Worm (Caenorhabditis elegans): ENCODE data around the gene F32D8.8.

Gene F32D8.8

DNA sequence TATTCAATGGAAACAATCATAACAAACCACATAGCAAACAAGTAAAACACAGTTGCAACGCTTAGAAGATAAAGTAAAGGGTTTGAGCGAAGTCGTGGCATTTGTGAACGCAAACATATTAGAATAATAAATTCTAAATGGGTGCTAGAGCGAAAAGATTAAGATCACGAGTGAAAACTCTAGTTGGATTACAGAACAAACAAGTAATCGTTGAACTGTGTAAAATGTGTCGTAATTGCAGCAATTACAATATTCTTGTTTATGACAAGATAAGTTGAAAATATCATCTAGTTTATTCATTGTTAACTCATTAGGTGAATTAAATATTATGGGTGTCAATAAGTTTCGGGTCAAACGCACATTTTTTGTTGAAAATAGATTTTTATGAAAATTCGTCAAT, at the start of gene F32D8.8:
F32D8.8 (minus strand) TSS at position 101 of the 400 bp plus-strand sequence.
- TF ChIP-seq dao-5 (tag; optimal IDR thresholded peaks at IDR 0.05) (no peak), him-1 (tag; optimal IDR thresholded peaks at IDR 0.05) (no peak), W03F9.2 (tag; optimal IDR thresholded peaks at IDR 0.05) (no peak)

DNA sequence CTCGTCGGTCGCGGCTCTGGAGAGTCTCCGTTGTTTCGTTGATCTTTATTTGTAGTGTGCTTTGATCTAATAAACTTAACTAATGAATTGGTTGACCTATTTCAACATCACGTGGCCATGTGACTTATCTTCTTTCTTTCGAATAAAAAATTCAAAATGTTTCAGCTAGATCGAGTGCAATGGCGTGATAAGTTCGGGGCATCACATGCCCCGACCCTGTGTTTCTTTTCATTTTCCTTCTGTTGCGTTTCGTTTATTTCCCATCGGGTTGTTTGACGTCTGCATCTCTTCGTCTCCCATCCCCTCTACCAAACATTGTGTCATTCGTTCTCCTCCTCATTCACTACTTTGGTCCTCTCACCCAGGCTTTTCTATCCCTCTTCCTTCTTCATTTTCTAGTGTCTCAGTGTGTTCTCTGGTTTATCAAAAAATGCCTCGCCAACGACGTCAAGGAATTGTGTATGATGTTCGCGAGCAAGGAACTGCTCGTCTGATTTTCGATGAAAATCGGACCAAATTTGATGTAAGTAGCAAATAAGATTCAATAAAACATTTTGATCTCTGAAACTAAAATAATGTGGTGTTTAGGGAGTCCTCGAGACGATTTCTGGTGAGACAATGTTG, 49.2 kb upstream of the F32D8.8 start, which contains the start of gene F17C11.4:
F17C11.4 (plus strand) TSS at position 206 of the 624 bp plus-strand sequence.
- no peak for TF ChIP-seq him-1 (tag; optimal IDR thresholded peaks at IDR 0.05)
- no peak for TF ChIP-seq dao-5 (tag; optimal IDR thresholded peaks at IDR 0.05)
- TF ChIP-seq W03F9.2 (tag; optimal IDR thresholded peaks at IDR 0.05) = peak; percentile 62

DNA sequence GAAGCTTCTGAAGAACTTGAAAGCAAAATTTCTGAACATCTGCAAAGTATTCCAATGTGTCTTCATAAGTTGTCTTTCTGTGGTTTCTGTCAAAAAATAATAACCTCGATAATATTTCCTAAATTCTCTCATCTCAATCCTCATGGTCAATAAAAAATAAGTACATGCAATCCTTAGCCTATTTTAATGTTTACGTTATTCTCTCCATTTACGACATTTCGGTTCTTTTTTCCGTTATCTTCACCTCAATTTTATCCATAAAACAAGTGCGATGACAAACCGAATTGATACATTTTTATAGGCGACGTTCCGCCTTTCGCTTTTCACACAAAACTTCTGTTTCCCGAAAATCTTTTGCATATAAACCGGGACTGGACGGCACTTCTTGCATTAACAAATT, 46.9 kb upstream of the F32D8.8 start, which contains the start of gene col-153:
col-153 (plus strand) TSS at position 301 of the 400 bp plus-strand sequence.
- TF ChIP-seq him-1 (tag; optimal IDR thresholded peaks at IDR 0.05) (no peak), W03F9.2 (tag; optimal IDR thresholded peaks at IDR 0.05) (no peak), dao-5 (tag; optimal IDR thresholded peaks at IDR 0.05) (no peak)

DNA sequence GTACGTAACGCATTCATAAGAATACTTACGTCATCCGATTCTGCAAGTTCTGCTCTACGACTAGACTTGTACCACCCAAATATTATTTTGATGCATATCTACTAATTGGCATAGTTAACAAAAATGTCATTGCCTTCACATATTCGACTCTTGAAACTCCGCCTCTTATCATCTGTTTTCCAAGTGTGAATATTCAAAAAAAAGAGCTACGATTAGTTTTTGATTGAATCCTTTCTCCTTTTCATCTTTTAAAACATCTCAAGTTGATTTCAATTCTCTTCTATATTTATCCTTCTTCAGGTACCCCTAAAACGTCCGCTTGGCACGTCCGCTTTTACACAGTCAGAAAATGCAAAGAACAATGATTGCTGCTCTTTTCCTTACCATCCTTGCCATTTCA, 45.3 kb upstream of the F32D8.8 start, which contains the start of gene F17C11.2:
F17C11.2 (plus strand) TSS at position 301 of the 400 bp plus-strand sequence.
- no peak for TF ChIP-seq dao-5 (tag; optimal IDR thresholded peaks at IDR 0.05)
- TF ChIP-seq W03F9.2 (tag; optimal IDR thresholded peaks at IDR 0.05) = no peak
- no peak for TF ChIP-seq him-1 (tag; optimal IDR thresholded peaks at IDR 0.05)

DNA sequence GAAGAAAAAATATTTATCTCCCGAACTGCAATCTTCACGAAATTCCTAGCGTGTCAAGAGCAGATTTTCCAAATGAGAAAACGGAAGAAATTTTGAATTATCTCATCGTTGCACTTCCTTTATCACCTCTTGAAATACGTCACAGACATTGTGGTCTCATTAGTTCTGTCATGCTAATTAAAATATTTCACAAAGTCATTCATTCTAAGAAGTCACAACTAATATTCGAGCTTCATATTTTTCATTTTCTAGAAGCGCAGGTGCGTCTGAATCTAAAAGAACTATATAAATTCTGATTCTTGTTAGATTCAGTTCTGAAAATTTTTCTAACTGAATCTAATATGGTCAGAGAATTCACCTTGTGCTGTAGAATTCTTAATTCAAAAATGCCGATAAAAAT, 44.6 kb upstream of the F32D8.8 start:
- TF ChIP-seq W03F9.2 (tag; optimal IDR thresholded peaks at IDR 0.05) = no peak
- TF ChIP-seq dao-5 (tag; optimal IDR thresholded peaks at IDR 0.05) = no peak
- TF ChIP-seq him-1 (tag; optimal IDR thresholded peaks at IDR 0.05) = no peak

DNA sequence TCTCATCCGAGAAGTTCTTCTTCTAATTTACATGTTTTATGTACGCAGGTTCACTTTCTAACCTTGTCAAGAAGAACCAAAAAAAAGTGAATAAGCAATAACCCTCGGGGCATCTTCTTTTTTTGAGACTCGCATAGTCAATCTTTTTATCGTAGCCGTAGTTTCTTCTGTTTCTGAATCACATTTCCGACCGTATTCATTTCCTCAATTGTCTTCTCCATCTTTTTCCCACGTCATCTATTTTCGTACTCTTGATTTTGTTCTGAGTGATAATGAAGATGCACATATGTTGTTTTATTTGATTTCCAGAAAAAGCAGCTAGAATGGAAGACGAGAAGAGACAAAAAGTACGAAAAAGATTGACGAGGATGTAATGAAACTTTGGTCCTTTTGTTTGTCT, 42.3 kb upstream of the F32D8.8 start:
- TF ChIP-seq dao-5 (tag; optimal IDR thresholded peaks at IDR 0.05) = no peak
- no peak for TF ChIP-seq W03F9.2 (tag; optimal IDR thresholded peaks at IDR 0.05)
- no peak for TF ChIP-seq him-1 (tag; optimal IDR thresholded peaks at IDR 0.05)

DNA sequence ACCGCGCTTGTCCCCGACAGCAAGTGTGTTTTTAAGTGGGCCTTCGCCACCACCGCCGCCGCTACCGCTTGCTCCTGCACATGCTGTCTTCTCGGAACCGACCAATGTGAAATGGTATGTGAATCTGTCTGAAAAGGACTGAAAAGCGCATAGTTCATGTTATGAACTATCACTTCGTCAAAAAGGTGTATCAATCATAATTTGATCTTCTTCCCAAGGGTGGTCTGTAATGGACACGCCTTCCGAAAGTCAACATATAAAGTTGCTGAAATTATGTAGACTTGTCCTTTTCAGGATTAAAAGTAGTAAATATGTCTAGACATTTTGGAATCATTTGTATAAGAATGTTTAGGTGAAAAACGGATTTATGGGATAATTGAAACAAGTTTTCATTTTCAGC, 39.6 kb upstream of the F32D8.8 start, which contains the start of gene zip-9:
zip-9 (plus strand) TSS at position 301 of the 400 bp plus-strand sequence.
- no peak for TF ChIP-seq him-1 (tag; optimal IDR thresholded peaks at IDR 0.05)
- no peak for TF ChIP-seq W03F9.2 (tag; optimal IDR thresholded peaks at IDR 0.05)
- TF ChIP-seq dao-5 (tag; optimal IDR thresholded peaks at IDR 0.05) = no peak

DNA sequence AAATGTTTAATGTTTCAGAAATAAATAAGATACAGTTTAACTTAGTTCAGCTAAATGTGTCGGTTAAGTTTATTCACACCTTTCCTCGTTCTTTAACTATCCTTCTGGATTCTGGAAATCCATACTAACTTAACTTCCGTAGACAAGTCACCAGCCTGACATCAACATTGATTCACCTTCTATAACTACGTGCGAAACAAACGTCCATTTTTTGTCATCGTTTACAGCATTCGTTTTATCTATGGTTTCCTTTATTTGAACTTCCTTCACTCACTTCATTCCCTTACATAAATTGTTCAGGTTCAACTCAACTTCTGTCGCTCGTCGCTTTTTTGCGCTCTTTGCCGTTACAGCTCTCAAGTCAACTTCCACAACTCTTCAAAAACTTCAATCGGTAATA, 38.6 kb upstream of the F32D8.8 start, which contains the start of gene F17C11.26:
F17C11.26 (plus strand) TSS at position 301 of the 400 bp plus-strand sequence.
- no peak for TF ChIP-seq him-1 (tag; optimal IDR thresholded peaks at IDR 0.05)
- no peak for TF ChIP-seq W03F9.2 (tag; optimal IDR thresholded peaks at IDR 0.05)
- no peak for TF ChIP-seq dao-5 (tag; optimal IDR thresholded peaks at IDR 0.05)

DNA sequence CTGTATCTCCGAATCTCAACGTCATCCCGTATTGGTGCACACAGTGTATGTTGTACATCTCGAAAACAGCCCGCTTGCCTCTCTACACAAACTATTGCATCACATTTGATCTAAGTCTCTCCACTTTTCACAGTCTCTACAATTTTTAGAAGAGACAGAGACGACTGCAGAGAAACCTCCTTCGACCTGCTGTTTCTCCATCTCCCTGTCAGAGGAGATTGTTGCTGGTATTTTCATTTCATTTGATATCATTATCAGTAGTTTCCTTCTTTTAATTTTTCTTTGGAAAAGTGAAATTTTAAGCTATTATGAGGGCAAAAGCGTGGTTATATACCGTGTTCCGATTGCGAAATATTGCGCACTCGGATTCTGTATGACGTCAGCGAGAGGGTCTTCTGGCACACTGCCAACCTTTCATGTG, 38.0 kb upstream of the F32D8.8 start:
- TF ChIP-seq dao-5 (tag; optimal IDR thresholded peaks at IDR 0.05) (no peak), him-1 (tag; optimal IDR thresholded peaks at IDR 0.05) (no peak), W03F9.2 (tag; optimal IDR thresholded peaks at IDR 0.05) (peak; percentile 19)

DNA sequence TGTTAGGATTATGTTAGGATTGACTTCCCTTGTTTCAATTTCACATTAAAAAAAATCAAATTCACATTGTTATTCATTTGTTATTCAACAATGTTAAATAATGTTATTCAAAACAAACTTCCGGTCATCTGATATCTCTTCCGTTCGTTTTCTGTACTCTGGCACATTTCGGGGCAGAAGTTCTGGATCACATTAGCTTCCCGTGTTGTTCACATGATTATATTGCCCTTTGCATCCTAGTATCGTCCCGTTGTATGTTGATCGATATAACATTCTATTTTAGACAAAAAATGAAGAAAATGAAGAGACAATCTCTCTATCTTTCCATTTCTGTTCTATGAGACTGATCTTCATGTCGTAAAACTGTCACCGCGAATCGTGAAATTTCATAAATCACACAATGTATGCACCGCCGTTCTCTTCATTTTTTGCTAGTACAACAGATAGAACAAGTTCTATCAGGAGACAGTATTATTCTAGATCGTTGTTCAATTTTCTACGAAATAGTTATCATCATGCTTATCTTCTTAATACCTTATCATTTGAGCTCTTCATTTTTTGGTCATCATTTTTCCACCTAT, 37.5 kb upstream of the F32D8.8 start:
- TF ChIP-seq him-1 (tag; optimal IDR thresholded peaks at IDR 0.05) = no peak
- TF ChIP-seq dao-5 (tag; optimal IDR thresholded peaks at IDR 0.05) = no peak
- no peak for TF ChIP-seq W03F9.2 (tag; optimal IDR thresholded peaks at IDR 0.05)

DNA sequence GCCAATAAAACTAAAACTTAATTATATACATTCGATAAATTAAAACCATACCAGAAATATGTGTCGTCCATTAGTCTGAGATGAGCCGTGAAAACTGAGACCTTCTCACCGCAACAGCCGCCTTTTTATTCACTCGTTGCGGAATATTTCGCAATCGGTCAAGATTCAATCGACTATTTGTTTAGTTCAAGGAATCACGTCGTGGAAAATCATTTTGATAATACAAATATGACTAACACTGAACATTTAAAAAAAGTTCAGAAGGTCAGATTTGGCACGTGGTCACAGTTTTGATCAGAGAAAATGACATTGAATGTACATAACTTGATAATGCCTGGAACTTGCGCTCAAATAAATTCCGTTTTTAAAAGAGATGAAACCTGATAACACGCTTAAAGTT, 36.2 kb upstream of the F32D8.8 start, which contains the start of gene F17C11.11:
F17C11.11 (minus strand) TSS at position 79 of the 400 bp plus-strand sequence.
- TF ChIP-seq dao-5 (tag; optimal IDR thresholded peaks at IDR 0.05) (no peak), W03F9.2 (tag; optimal IDR thresholded peaks at IDR 0.05) (no peak), him-1 (tag; optimal IDR thresholded peaks at IDR 0.05) (no peak)

DNA sequence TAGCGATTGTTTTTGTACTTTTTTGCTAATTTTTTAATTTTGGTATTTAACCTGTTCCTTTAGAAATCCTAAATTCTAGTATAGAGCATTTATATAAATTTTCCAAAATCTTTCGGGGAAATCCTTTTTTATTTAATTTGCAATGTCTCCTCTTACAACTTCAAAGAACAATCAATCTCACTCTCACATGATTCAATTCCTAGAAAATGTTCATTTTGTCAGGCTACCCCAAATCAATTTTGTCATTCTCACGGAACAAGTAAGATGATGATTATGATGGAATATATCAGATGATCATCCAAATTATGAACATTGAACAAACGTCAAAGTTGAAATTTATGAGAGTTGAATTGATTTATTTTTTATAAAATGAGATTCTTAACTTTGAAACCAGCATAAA, 34.7 kb upstream of the F32D8.8 start:
- TF ChIP-seq W03F9.2 (tag; optimal IDR thresholded peaks at IDR 0.05) (peak; percentile 10), him-1 (tag; optimal IDR thresholded peaks at IDR 0.05) (no peak), dao-5 (tag; optimal IDR thresholded peaks at IDR 0.05) (no peak)

DNA sequence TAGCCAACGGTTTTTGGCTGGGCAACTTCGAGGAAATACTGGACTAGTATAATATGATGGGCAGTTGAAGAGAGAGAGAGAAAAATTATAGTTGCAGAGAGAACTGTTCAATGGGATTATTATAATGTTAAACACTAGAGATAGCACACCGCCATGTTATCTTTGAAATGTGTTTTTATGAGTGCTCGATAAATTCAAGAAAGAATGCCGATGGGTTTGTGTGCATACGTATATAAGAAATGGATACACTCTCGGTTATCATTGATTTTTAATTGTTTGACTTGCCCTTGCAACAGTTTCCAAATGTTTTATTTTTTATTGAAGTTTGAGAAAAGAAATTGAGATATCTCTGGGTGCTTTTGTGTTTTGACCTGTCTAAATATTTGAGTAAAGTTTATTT, 34.1 kb upstream of the F32D8.8 start, which contains the start of gene F17C11.12:
F17C11.12 (minus strand) TSS at position 240 of the 400 bp plus-strand sequence.
- TF ChIP-seq dao-5 (tag; optimal IDR thresholded peaks at IDR 0.05) = no peak
- no peak for TF ChIP-seq him-1 (tag; optimal IDR thresholded peaks at IDR 0.05)
- TF ChIP-seq W03F9.2 (tag; optimal IDR thresholded peaks at IDR 0.05) = no peak

DNA sequence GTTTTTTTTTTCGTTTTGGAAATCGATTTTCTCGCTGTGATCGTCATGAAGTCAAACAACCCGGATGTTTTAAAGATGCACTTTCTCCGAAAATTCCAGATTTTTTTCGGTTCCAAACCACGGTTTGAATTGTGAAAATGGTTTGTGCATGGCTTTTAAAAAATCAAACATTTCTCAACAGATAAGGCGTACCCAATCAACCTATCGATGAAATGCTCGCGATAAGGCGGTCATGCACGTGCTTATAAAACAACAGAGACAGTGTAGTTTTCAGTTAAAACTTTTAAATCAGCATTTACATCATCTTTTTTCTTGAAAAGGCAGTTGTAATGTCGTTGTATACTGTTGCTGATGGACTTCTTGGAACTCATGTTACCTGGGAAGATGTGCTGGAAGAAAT, 29.8 kb upstream of the F32D8.8 start, which contains the start of gene F58B4.5:
F58B4.5 (plus strand) TSS at position 283 of the 400 bp plus-strand sequence.
- TF ChIP-seq dao-5 (tag; optimal IDR thresholded peaks at IDR 0.05) = no peak
- no peak for TF ChIP-seq him-1 (tag; optimal IDR thresholded peaks at IDR 0.05)
- TF ChIP-seq W03F9.2 (tag; optimal IDR thresholded peaks at IDR 0.05) = peak; percentile 21

Data from whole organism, L4/young adult.